Worm (Caenorhabditis elegans) whole organism, young adult: ENCODE data around the gene Y32F6A.5.

Experiments
- B0035.1 ChIP-seq: sonication (generic microtip); optimal IDR thresholded peaks from 2 replicates; lab custom pipeline; 2016; ENCODE audit warnings: missing genetic modification characterization, mild to moderate bottlenecking, missing compliant biosample characterization, missing genotype, missing genetic modification reagents
- B0336.3 ChIP-seq: fragments of 200-800 bp; sonication (Bioruptor generic); IDR thresholded peaks from 2 replicates; pipeline ENCODE4 v1.3.6; 2022; ENCODE audit warnings: missing genetic modification characterization, missing compliant biosample characterization
- F10E7.11 ChIP-seq: sonication (generic microtip); optimal IDR thresholded peaks from 2 replicates; lab custom pipeline; 2017; ENCODE audit warnings: mild to moderate bottlenecking, missing genetic modification characterization, moderate library complexity, missing compliant biosample characterization
- F23B12.7 ChIP-seq: sonication (generic microtip); optimal IDR thresholded peaks from 2 replicates; lab custom pipeline; 2017; ENCODE audit warnings: missing genetic modification characterization, mild to moderate bottlenecking, missing compliant biosample characterization, antibody characterized with exemption, moderate library complexity; ENCODE audit not compliant: insufficient read depth
- F39B2.1 ChIP-seq: fragments of 200-800 bp; sonication (Bioruptor generic); IDR thresholded peaks from 2 replicates; pipeline ENCODE4 v1.3.6; 2022; ENCODE audit warnings: missing genetic modification reagents, missing genetic modification characterization, missing compliant biosample characterization
- K11D2.4 ChIP-seq: fragments of 200-800 bp; sonication (Bioruptor generic); IDR thresholded peaks from 2 replicates; pipeline ENCODE4 v1.3.6; 2022; ENCODE audit warnings: missing genetic modification reagents, missing genetic modification characterization, missing compliant biosample characterization
- Y95B8A.8 ChIP-seq: fragments of 200-800 bp; sonication (Bioruptor generic); IDR thresholded peaks from 2 replicates; pipeline ENCODE4 v1.3.6; 2022; ENCODE audit warnings: missing genetic modification reagents, missing genetic modification characterization, missing compliant biosample characterization
- ZK185.1 ChIP-seq: sonication (generic microtip); optimal IDR thresholded peaks from 2 replicates; lab custom pipeline; 2016; ENCODE audit warnings: mild to moderate bottlenecking, missing genetic modification characterization, missing compliant biosample characterization; ENCODE audit not compliant: poor library complexity, severe bottlenecking
- ama-1 ChIP-seq, 3 experiments: fragments of 150-350 bp in 1 of 3; sonication (generic microtip) in 2 of 3; optimal IDR thresholded peaks; 2 replicates each; lab custom pipeline; 2014 to 2018; ENCODE audit warnings: missing biosample characterization in 2 of 3, missing genetic modification characterization in 2 of 3, missing genetic modification reagents in 2 of 3
- bed-2 ChIP-seq: fragments of 200-800 bp; sonication (Bioruptor generic); IDR thresholded peaks from 2 replicates; pipeline ENCODE4 v1.3.6; 2022; ENCODE audit warnings: missing genetic modification reagents, missing genetic modification characterization, missing compliant biosample characterization
- cebp-1 ChIP-seq, 2 experiments: fragments of 200-800 bp in 1 of 2; sonication (Bioruptor generic) in 1 of 2; sonication (generic microtip) in 1 of 2; IDR thresholded peaks in 1 of 2; optimal IDR thresholded peaks in 1 of 2; 2 replicates each; pipeline versions ENCODE4 v1.3.6 to Lab custom; 2017 to 2022; ENCODE audit warnings: missing compliant biosample characterization in 2 of 2, missing genetic modification characterization in 2 of 2, mild to moderate bottlenecking in 1 of 2, missing genetic modification reagents in 1 of 2, moderate library complexity in 1 of 2
- cebp-2 ChIP-seq: fragments of 200-800 bp; sonication (Bioruptor generic); IDR thresholded peaks from 2 replicates; pipeline ENCODE4 v1.3.6; 2022; ENCODE audit warnings: missing genetic modification characterization, missing compliant biosample characterization
- ceh-27 ChIP-seq: fragments of 200-800 bp; sonication (Bioruptor generic); optimal IDR thresholded peaks from 2 replicates; lab custom pipeline; 2018; ENCODE audit warnings: mild to moderate bottlenecking, missing genetic modification characterization, moderate library complexity, missing compliant biosample characterization
- ceh-79 ChIP-seq: sonication (generic microtip); optimal IDR thresholded peaks from 2 replicates; lab custom pipeline; 2017; ENCODE audit warnings: mild to moderate bottlenecking, missing genetic modification characterization, missing compliant biosample characterization
- die-1 ChIP-seq: sonication (generic microtip); optimal IDR thresholded peaks from 2 replicates; lab custom pipeline; 2016; ENCODE audit warnings: missing genotype, mild to moderate bottlenecking, missing genetic modification characterization, missing compliant biosample characterization
- dox-1 ChIP-seq: fragments of 200-800 bp; sonication (Bioruptor generic); IDR thresholded peaks from 2 replicates; pipeline ENCODE4 v1.3.6; 2022; ENCODE audit warnings: missing genetic modification reagents, missing genetic modification characterization, missing compliant biosample characterization
- dpl-1 ChIP-seq: fragments of 150-350 bp; optimal IDR thresholded peaks from 2 replicates; lab custom pipeline; 2014; ENCODE audit warnings: missing biosample characterization, missing genetic modification reagents, missing genetic modification characterization
- fkh-3 ChIP-seq: sonication (generic microtip); optimal IDR thresholded peaks from 2 replicates; lab custom pipeline; 2016; ENCODE audit warnings: mild to moderate bottlenecking, missing genetic modification characterization, missing compliant biosample characterization
- hlh-12 ChIP-seq: sonication (generic microtip); optimal IDR thresholded peaks from 2 replicates; lab custom pipeline; 2016; ENCODE audit warnings: missing genetic modification characterization, missing compliant biosample characterization
- let-607 ChIP-seq, 2 experiments: fragments of 200-800 bp in 1 of 2; sonication (Bioruptor generic) in 1 of 2; sonication (generic microtip) in 1 of 2; optimal IDR thresholded peaks; 2 replicates each; lab custom pipeline; 2016 to 2018; ENCODE audit warnings: mild to moderate bottlenecking in 2 of 2, missing compliant biosample characterization in 2 of 2, missing genetic modification characterization in 2 of 2, moderate library complexity in 2 of 2, missing genotype in 1 of 2
- lsl-1 ChIP-seq: fragments of 200-800 bp; sonication (Bioruptor generic); optimal IDR thresholded peaks from 2 replicates; lab custom pipeline; 2018; ENCODE audit warnings: mild to moderate bottlenecking, missing genetic modification characterization, moderate library complexity, missing compliant biosample characterization
- madf-3 ChIP-seq: fragments of 200-800 bp; sonication (Bioruptor generic); IDR thresholded peaks from 2 replicates; pipeline ENCODE4 v1.3.6; 2022; ENCODE audit warnings: missing genetic modification reagents, missing genetic modification characterization, missing compliant biosample characterization
- mes-4 ChIP-seq: sonication (generic microtip); optimal IDR thresholded peaks from 2 replicates; lab custom pipeline; 2016; ENCODE audit warnings: missing genotype, missing genetic modification characterization, missing compliant biosample characterization
- nfya-1 ChIP-seq: sonication (generic microtip); optimal IDR thresholded peaks from 2 replicates; lab custom pipeline; 2017; ENCODE audit warnings: antibody characterized with exemption, missing compliant biosample characterization, missing genetic modification characterization, borderline replicate concordance; ENCODE audit not compliant: insufficient read depth
- nfya-2 ChIP-seq: fragments of 200-800 bp; sonication (Bioruptor generic); IDR thresholded peaks from 2 replicates; pipeline ENCODE4 v1.3.6; 2022; ENCODE audit warnings: missing genetic modification reagents, missing genetic modification characterization, missing compliant biosample characterization
- nhr-80 ChIP-seq: sonication (generic microtip); optimal IDR thresholded peaks from 2 replicates; lab custom pipeline; 2016; ENCODE audit warnings: missing genetic modification characterization, missing compliant biosample characterization
- sea-2 ChIP-seq: fragments of 200-800 bp; sonication (Bioruptor generic); IDR thresholded peaks from 2 replicates; pipeline ENCODE4 v1.3.6; 2022; ENCODE audit warnings: missing genetic modification characterization, missing compliant biosample characterization
- snpc-1.1 ChIP-seq: sonication (generic microtip); optimal IDR thresholded peaks from 2 replicates; lab custom pipeline; 2017; ENCODE audit warnings: missing genetic modification characterization, mild to moderate bottlenecking, missing compliant biosample characterization, antibody characterized with exemption, moderate library complexity, missing genotype, missing genetic modification reagents; ENCODE audit not compliant: insufficient read depth
- somi-1 ChIP-seq: fragments of 200-800 bp; sonication (Bioruptor generic); optimal IDR thresholded peaks from 2 replicates; lab custom pipeline; 2018; ENCODE audit warnings: mild to moderate bottlenecking, missing genetic modification characterization, missing compliant biosample characterization
- tbp1 ChIP-seq: fragments of 200-800 bp; sonication (Bioruptor generic); optimal IDR thresholded peaks from 2 replicates; lab custom pipeline; 2018; ENCODE audit warnings: mild to moderate bottlenecking, missing genetic modification characterization, missing compliant biosample characterization
- unc-62 ChIP-seq: fragments of 150-350 bp; optimal IDR thresholded peaks from 2 replicates; lab custom pipeline; 2014; ENCODE audit warnings: missing biosample characterization, missing genetic modification reagents, missing genetic modification characterization
- xnd-1 ChIP-seq: sonication (generic microtip); optimal IDR thresholded peaks from 2 replicates; lab custom pipeline; 2016; ENCODE audit warnings: missing genotype, missing genetic modification reagents, missing genetic modification characterization, missing compliant biosample characterization
- ztf-25 ChIP-seq: fragments of 200-800 bp; sonication (Bioruptor generic); IDR thresholded peaks from 2 replicates; pipeline ENCODE4 v1.3.6; 2022; ENCODE audit warnings: missing genetic modification reagents, missing genetic modification characterization, missing compliant biosample characterization
- ztf-6 ChIP-seq: fragments of 200-800 bp; sonication (Bioruptor generic); IDR thresholded peaks from 2 replicates; pipeline ENCODE4 v1.3.6; 2022; ENCODE audit warnings: missing genetic modification reagents, missing genetic modification characterization, missing compliant biosample characterization

Y32F6A.5 gene

DNA sequence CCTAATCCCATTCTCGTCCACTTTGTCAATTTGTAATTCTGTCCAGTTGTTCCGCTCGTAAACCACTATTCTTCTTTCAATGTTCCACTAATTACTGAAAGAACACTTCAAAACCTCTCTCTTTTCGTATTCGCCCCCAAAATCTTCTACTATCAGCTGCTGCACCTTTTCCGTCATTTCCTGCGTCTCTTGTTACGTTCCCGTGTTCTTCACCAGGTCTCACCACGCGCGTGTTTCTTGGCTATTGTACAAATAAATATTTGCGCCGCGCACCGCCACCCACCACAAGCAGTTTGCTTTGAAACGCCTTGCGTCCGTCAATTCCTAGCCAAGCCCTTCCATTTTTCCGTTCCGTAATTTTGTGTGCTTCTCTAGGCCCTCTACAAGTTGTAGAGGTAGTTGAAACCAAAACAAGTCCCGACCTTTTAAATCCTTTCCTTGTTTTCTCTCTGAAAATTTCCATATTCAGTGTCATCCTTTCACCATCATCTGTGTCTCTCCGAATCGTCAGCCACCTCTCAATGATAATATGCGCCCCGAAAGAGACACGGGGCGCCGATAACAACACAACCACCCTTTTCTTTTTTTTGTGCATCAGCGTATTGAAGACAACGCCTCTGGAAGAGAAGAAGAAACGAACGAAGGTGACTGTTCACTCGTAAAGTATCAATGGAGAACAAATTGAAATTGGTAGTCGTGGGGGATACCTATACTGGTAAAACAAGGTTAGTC lies 24.9 kb upstream of the Y32F6A.5 start, which contains the start of the genes crp-1 and Y32F6B.9:
crp-1 (plus strand) TSS at position 468 of the 732 bp plus-strand sequence.
Y32F6B.9 (plus strand) TSS at position 603 of the 732 bp plus-strand sequence.
- TF ChIP-seq lsl-1 (GFP tag; lab: Kevin White, UChicago) (no peak), nhr-80 (tag; lab: Kevin White, UChicago) (peak; percentile 55), snpc-1.1 (tag; lab: Kevin White, UChicago) (no peak), dox-1 (peak; percentile 47), let-607 (tag; optimal IDR thresholded peaks at IDR 0.05; lab: Kevin White, UChicago) (peak in 1 of 2 experiments; percentile 27), ztf-25 (GFP tag; lab: Robert Waterston, UW) (no peak), cebp-1 (GFP tag; IDR thresholded peaks at IDR 0.05; lab: Robert Waterston, UW) (no peak), cebp-1 (tag; optimal IDR thresholded peaks at IDR 0.05; lab: Kevin White, UChicago) (peak; percentile 13), B0336.3 (0 out of 2 replicates have a peak, but pooled peaks have one; percentile 19)

DNA sequence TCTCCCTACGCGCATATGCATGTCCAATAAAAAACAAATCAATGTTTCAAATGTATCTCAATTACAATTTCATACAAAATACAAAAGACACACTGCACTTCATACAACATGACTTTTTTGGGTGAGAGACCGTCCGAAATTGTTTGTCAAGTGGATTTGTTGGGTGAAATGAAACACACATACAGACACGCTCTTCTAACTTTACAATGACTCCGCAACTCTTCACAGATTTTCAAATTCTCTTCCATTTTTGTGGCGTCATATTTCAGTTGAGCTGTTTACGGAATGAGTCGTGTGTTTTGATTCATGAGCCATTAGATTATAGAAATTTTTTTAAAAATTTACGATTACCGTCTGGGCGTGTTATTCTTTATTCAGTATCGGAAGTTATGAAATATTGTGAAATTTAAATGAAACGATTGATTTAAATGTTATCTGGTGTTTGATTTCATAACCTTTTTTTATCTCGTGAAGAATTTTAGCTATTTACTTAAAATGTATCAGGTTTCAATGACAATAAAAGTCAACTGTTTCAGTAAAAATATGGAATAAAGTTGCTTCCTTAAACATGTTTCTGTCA lies 23.5 kb upstream of the Y32F6A.5 start:
- no peak for TF ChIP-seq bed-2 (GFP tag; lab: Robert Waterston, UW)
- no peak for TF ChIP-seq tbp1
- no peak for TF ChIP-seq xnd-1 (tag; lab: Kevin White, UChicago)
- no peak for TF ChIP-seq nfya-2 (GFP tag; lab: Robert Waterston, UW)
- TF ChIP-seq K11D2.4 (GFP tag; lab: Robert Waterston, UW): no peak
- no peak for TF ChIP-seq mes-4 (tag; lab: Kevin White, UChicago)
- peak; percentile 8 for TF ChIP-seq ZK185.1 (tag; lab: Kevin White, UChicago)
- no peak for TF ChIP-seq lsl-1 (GFP tag; lab: Kevin White, UChicago)
- no peak for TF ChIP-seq cebp-2
- no peak for TF ChIP-seq sea-2
- no peak for TF ChIP-seq F23B12.7 (tag; lab: Kevin White, UChicago)
- TF ChIP-seq ceh-79: no peak
- TF ChIP-seq unc-62 (GFP tag; lab: Kevin White, UChicago): no peak
- peak; percentile 15 for TF ChIP-seq B0035.1 (tag; lab: Kevin White, UChicago)
- TF ChIP-seq ztf-6 (GFP tag; lab: Robert Waterston, UW): no peak
- TF ChIP-seq Y95B8A.8: no peak
- no peak for TF ChIP-seq fkh-3
- no peak for TF ChIP-seq hlh-12 (tag; lab: Kevin White, UChicago)
- TF ChIP-seq madf-3 (GFP tag; lab: Robert Waterston, UW): peak; percentile 68; the same call in 1 of the 2 replicates
- peak; percentile 66 for TF ChIP-seq ama-1 (optimal IDR thresholded peaks at IDR 0.05; lab: Kevin White, UChicago)
- no peak for TF ChIP-seq ama-1 (GFP tag; optimal IDR thresholded peaks at IDR 0.05; lab: Kevin White, UChicago)
- TF ChIP-seq dpl-1 (GFP tag; lab: Kevin White, UChicago): no peak
- TF ChIP-seq ceh-27: peak; percentile 4
- TF ChIP-seq F10E7.11 (tag; lab: Kevin White, UChicago): no peak
- TF ChIP-seq die-1 (tag; lab: Kevin White, UChicago): no peak
- no peak for TF ChIP-seq nfya-1 (tag; lab: Kevin White, UChicago)
- TF ChIP-seq F39B2.1 (GFP tag; lab: Robert Waterston, UW): no peak
- TF ChIP-seq somi-1 (GFP tag; lab: Kevin White, UChicago): no peak
- peak; percentile 51 for TF ChIP-seq cebp-1 (GFP tag; IDR thresholded peaks at IDR 0.05; lab: Robert Waterston, UW)
- TF ChIP-seq cebp-1 (tag; optimal IDR thresholded peaks at IDR 0.05; lab: Kevin White, UChicago): peak; percentile 85
